Worm (Caenorhabditis elegans) whole organism, L1 larva: ENCODE measurements around the gene twk-18.
A peak's percentile ranks its signal among the peaks of the same experiment; 100 is the strongest.

ENCODE experiments used
- C16A3.4 ChIP-seq: fragments of 150-350 bp; optimal IDR thresholded peaks from 2 replicates; lab custom pipeline; 2014; ENCODE audit warnings: missing biosample characterization, missing genetic modification characterization
- C34B4.2 ChIP-seq: sonication (generic microtip); optimal IDR thresholded peaks from 2 replicates; lab custom pipeline; 2017; ENCODE audit warnings: mild to moderate bottlenecking, missing genetic modification characterization, missing compliant biosample characterization
- Y116A8C.19 ChIP-seq: sonication (generic microtip); optimal IDR thresholded peaks from 2 replicates; lab custom pipeline; 2016; ENCODE audit warnings: missing compliant biosample characterization, missing genetic modification characterization, borderline replicate concordance
- aly-2 ChIP-seq: fragments of 150-350 bp; optimal IDR thresholded peaks from 2 replicates; lab custom pipeline; 2014; ENCODE audit warnings: missing biosample characterization, missing genetic modification characterization
- ama-1 ChIP-seq: fragments of 150-350 bp; optimal IDR thresholded peaks from 2 replicates; lab custom pipeline; 2014
- ceh-63 ChIP-seq: fragments of 200-800 bp; sonication (Bioruptor generic); optimal IDR thresholded peaks from 2 replicates; lab custom pipeline; 2018; ENCODE audit warnings: mild to moderate bottlenecking, missing genetic modification characterization, missing compliant biosample characterization
- ceh-8 ChIP-seq: fragments of 200-800 bp; sonication (Bioruptor generic); optimal IDR thresholded peaks from 2 replicates; lab custom pipeline; 2018; ENCODE audit warnings: mild to moderate bottlenecking, missing genetic modification characterization, moderate library complexity, missing compliant biosample characterization
- ceh-82 ChIP-seq, 3 experiments: fragments of 150-350 bp in 1 of 3; sonication (generic microtip) in 2 of 3; optimal IDR thresholded peaks; 2 replicates each; lab custom pipeline; 2014 to 2017; ENCODE audit warnings: missing biosample characterization in 3 of 3, missing genetic modification characterization in 3 of 3
- ceh-90 ChIP-seq: sonication (generic microtip); optimal IDR thresholded peaks from 2 replicates; lab custom pipeline; 2016; ENCODE audit warnings: missing genetic modification characterization, missing compliant biosample characterization
- ces-1 ChIP-seq: fragments of 150-350 bp; optimal IDR thresholded peaks from 2 replicates; lab custom pipeline; 2014; ENCODE audit warnings: missing biosample characterization, missing genetic modification reagents, missing genetic modification characterization
- dpl-1 ChIP-seq, 3 experiments: fragments of 150-350 bp in 2 of 3; sonication (generic microtip) in 1 of 3; optimal IDR thresholded peaks; 2 replicates each; lab custom pipeline; 2014 to 2017; ENCODE audit warnings: missing biosample characterization in 3 of 3, missing genetic modification characterization in 3 of 3, missing genetic modification reagents in 3 of 3
- efl-1 ChIP-seq, 4 experiments: fragments of 150-350 bp; optimal IDR thresholded peaks in 3 of 4; peaks in 1 of 4; 1 replicate in 1 of 4; 2 replicates in 3 of 4; lab custom pipeline; 2014; ENCODE audit warnings: missing biosample characterization in 2 of 4, missing genetic modification characterization in 2 of 4, missing genetic modification reagents in 2 of 4
- elt-2 ChIP-seq: sonication (generic microtip); optimal IDR thresholded peaks from 2 replicates; lab custom pipeline; 2016; ENCODE audit warnings: missing genetic modification characterization, mild to moderate bottlenecking, inconsistent platforms, missing compliant biosample characterization, missing genetic modification reagents
- ets-5 ChIP-seq: fragments of 200-800 bp; sonication (Bioruptor generic); IDR thresholded peaks from 2 replicates; pipeline ENCODE4 v1.3.6; 2022; ENCODE audit warnings: missing genetic modification characterization, missing compliant biosample characterization
- fkh-10 ChIP-seq: sonication (generic microtip); optimal IDR thresholded peaks from 2 replicates; lab custom pipeline; 2017; ENCODE audit warnings: missing biosample characterization, missing genetic modification reagents, missing genetic modification characterization
- fkh-4 ChIP-seq: sonication (generic microtip); optimal IDR thresholded peaks from 2 replicates; lab custom pipeline; 2016; ENCODE audit warnings: missing compliant biosample characterization, missing genetic modification characterization, borderline replicate concordance
- fkh-8 ChIP-seq: sonication (generic microtip); optimal IDR thresholded peaks from 2 replicates; lab custom pipeline; 2016; ENCODE audit warnings: mild to moderate bottlenecking, missing genetic modification characterization, missing compliant biosample characterization
- fos-1 ChIP-seq: fragments of 150-350 bp; optimal IDR thresholded peaks from 2 replicates; lab custom pipeline; 2014; ENCODE audit warnings: missing biosample characterization, missing genetic modification characterization
- grh-1 ChIP-seq: fragments of 200-800 bp; sonication (Bioruptor generic); IDR thresholded peaks from 2 replicates; pipeline ENCODE4 v1.3.6; 2022; ENCODE audit warnings: missing genetic modification reagents, missing genetic modification characterization, missing compliant biosample characterization
- hlh-4 ChIP-seq: sonication (generic microtip); optimal IDR thresholded peaks from 2 replicates; lab custom pipeline; 2016; ENCODE audit warnings: mild to moderate bottlenecking, missing genetic modification characterization, missing compliant biosample characterization
- hpl-2 ChIP-seq: fragments of 150-350 bp; optimal IDR thresholded peaks from 2 replicates; lab custom pipeline; 2014; ENCODE audit warnings: missing biosample characterization, missing genetic modification reagents, missing genetic modification characterization
- irx-1 ChIP-seq: sonication (generic microtip); optimal IDR thresholded peaks from 2 replicates; lab custom pipeline; 2016; ENCODE audit warnings: missing genetic modification characterization, missing compliant biosample characterization
- lin-13 ChIP-seq: fragments of 150-350 bp; optimal IDR thresholded peaks from 2 replicates; lab custom pipeline; 2014; ENCODE audit warnings: missing biosample characterization, missing genetic modification reagents, missing genetic modification characterization
- lin-14 ChIP-seq: fragments of 200-800 bp; sonication (Bioruptor generic); optimal IDR thresholded peaks from 2 replicates; lab custom pipeline; 2018; ENCODE audit warnings: mild to moderate bottlenecking, missing genetic modification characterization, moderate library complexity, missing compliant biosample characterization
- lin-15B ChIP-seq: fragments of 150-350 bp; sonication (generic microtip); optimal IDR thresholded peaks from 3 replicates; lab custom pipeline; 2014; ENCODE audit warnings: missing biosample characterization, missing genetic modification characterization
- lir-3 ChIP-seq: sonication (generic microtip); optimal IDR thresholded peaks from 2 replicates; lab custom pipeline; 2016; ENCODE audit warnings: mild to moderate bottlenecking, missing genetic modification characterization, moderate library complexity, missing compliant biosample characterization; ENCODE audit not compliant: poor library complexity
- mdl-1 ChIP-seq, 2 experiments: fragments of 150-350 bp; optimal IDR thresholded peaks; 2 replicates each; lab custom pipeline; 2014 to 2017; ENCODE audit warnings: missing biosample characterization in 2 of 2, missing genetic modification characterization in 2 of 2, inconsistent platforms in 1 of 2
- mef-2 ChIP-seq: fragments of 150-350 bp; optimal IDR thresholded peaks from 2 replicates; lab custom pipeline; 2014; ENCODE audit warnings: missing biosample characterization, missing genetic modification characterization
- nhr-19 ChIP-seq: fragments of 200-800 bp; sonication (Bioruptor generic); conservative IDR thresholded peaks from 2 replicates; pipeline ENCODE4 v1.3.6; 2022; ENCODE audit warnings: missing genetic modification characterization, missing compliant biosample characterization
- nhr-20 ChIP-seq: sonication (generic microtip); optimal IDR thresholded peaks from 2 replicates; lab custom pipeline; 2016; ENCODE audit warnings: mild to moderate bottlenecking, missing genetic modification characterization, missing compliant biosample characterization
- nhr-71 ChIP-seq: sonication (generic microtip); optimal IDR thresholded peaks from 2 replicates; lab custom pipeline; 2016; ENCODE audit warnings: mild to moderate bottlenecking, missing genetic modification characterization, moderate library complexity, missing compliant biosample characterization
- nhr-76 ChIP-seq: sonication (generic microtip); optimal IDR thresholded peaks from 2 replicates; lab custom pipeline; 2017; ENCODE audit warnings: missing biosample characterization, missing genetic modification characterization
- nhr-84 ChIP-seq: sonication (generic microtip); optimal IDR thresholded peaks from 2 replicates; lab custom pipeline; 2017; ENCODE audit warnings: missing biosample characterization, missing genetic modification characterization
- nhr-85 ChIP-seq: sonication (generic microtip); peaks from one replicate; lab custom pipeline; 2016; ENCODE audit warnings: missing genetic modification characterization, inconsistent platforms, missing compliant biosample characterization
- nhr-90 ChIP-seq: sonication (generic microtip); optimal IDR thresholded peaks from 2 replicates; lab custom pipeline; 2016; ENCODE audit warnings: mild to moderate bottlenecking, missing genetic modification characterization, missing compliant biosample characterization; ENCODE audit not compliant: poor library complexity
- pax-3 ChIP-seq: fragments of 200-800 bp; sonication (Bioruptor generic); optimal IDR thresholded peaks from 2 replicates; lab custom pipeline; 2018; ENCODE audit warnings: mild to moderate bottlenecking, missing genetic modification characterization, moderate library complexity, missing compliant biosample characterization
- pqm-1 ChIP-seq: sonication (generic microtip); optimal IDR thresholded peaks from 3 replicates; lab custom pipeline; 2017; ENCODE audit warnings: missing biosample characterization, missing genetic modification characterization
- rnt-1 ChIP-seq: sonication (generic microtip); optimal IDR thresholded peaks from 2 replicates; lab custom pipeline; 2016; ENCODE audit warnings: mild to moderate bottlenecking, missing genetic modification characterization, moderate library complexity, missing compliant biosample characterization
- skn-1 ChIP-seq: fragments of 150-350 bp; optimal IDR thresholded peaks from 2 replicates; lab custom pipeline; 2014; ENCODE audit warnings: missing biosample characterization, missing genetic modification characterization
- snu-23 ChIP-seq: sonication (generic microtip); optimal IDR thresholded peaks from 2 replicates; lab custom pipeline; 2016; ENCODE audit warnings: missing genetic modification characterization, missing compliant biosample characterization
- swsn-7 ChIP-seq: sonication (generic microtip); optimal IDR thresholded peaks from 2 replicates; lab custom pipeline; 2016; ENCODE audit warnings: missing genetic modification characterization, missing compliant biosample characterization
- tlp-1 ChIP-seq: fragments of 150-350 bp; optimal IDR thresholded peaks from 2 replicates; lab custom pipeline; 2014; ENCODE audit warnings: missing biosample characterization, missing genetic modification characterization
- unc-30 ChIP-seq: sonication (generic microtip); optimal IDR thresholded peaks from 2 replicates; lab custom pipeline; 2017; ENCODE audit warnings: missing biosample characterization, missing genetic modification characterization
- unc-86 ChIP-seq: sonication (generic microtip); optimal IDR thresholded peaks from 2 replicates; lab custom pipeline; 2016; ENCODE audit warnings: missing genetic modification characterization, missing compliant biosample characterization
- unc-98 ChIP-seq: fragments of 200-800 bp; sonication (Bioruptor generic); IDR thresholded peaks from 2 replicates; pipeline ENCODE4 v1.3.6; 2022; ENCODE audit warnings: missing genetic modification characterization, missing compliant biosample characterization
- zag-1 ChIP-seq: fragments of 150-350 bp; optimal IDR thresholded peaks from 2 replicates; lab custom pipeline; 2014; ENCODE audit warnings: missing biosample characterization, missing genetic modification characterization
- zip-4 ChIP-seq: fragments of 200-800 bp; sonication (Bioruptor generic); optimal IDR thresholded peaks from 2 replicates; lab custom pipeline; 2018; ENCODE audit warnings: mild to moderate bottlenecking, missing genetic modification characterization, moderate library complexity, missing compliant biosample characterization
- ztf-11 ChIP-seq, 2 experiments: sonication (generic microtip); optimal IDR thresholded peaks; 2 replicates each; lab custom pipeline; 2016 to 2017; ENCODE audit warnings: missing genetic modification characterization in 2 of 2, missing biosample characterization in 1 of 2, missing compliant biosample characterization in 1 of 2

twk-18 gene

ce11 chrX:9023816-9024215 lies 35.9 kb downstream of the twk-18 start:
- no peak for TF ChIP-seq fkh-10
- no peak for TF ChIP-seq Y116A8C.19 (tag; lab: Kevin White, UChicago)
- no peak for TF ChIP-seq pax-3
- TF ChIP-seq fkh-4: no peak
- no peak for TF ChIP-seq C34B4.2
- TF ChIP-seq C16A3.4 (tag; lab: Kevin White, UChicago): no peak

- TF ChIP-seq aly-2 (no peak), C16A3.4 (tag; lab: Kevin White, UChicago) (peak; percentile 6), dpl-1 (GFP tag; optimal IDR thresholded peaks at IDR 0.05; lab: Kevin White, UChicago) (no peak), mef-2 (tag; lab: Kevin White, UChicago) (no peak), rnt-1 (tag; lab: Kevin White, UChicago) (peak; percentile 17), nhr-20 (tag; lab: Kevin White, UChicago) (peak; percentile 29), ceh-82 (tag; optimal IDR thresholded peaks at IDR 0.05; lab: Kevin White, UChicago) (peak in 1 of 3 experiments; percentile 5), nhr-90 (tag; lab: Kevin White, UChicago) (peak; percentile 45), pqm-1 (tag; lab: Kevin White, UChicago) (no peak), ceh-90 (tag; lab: Kevin White, UChicago) (no peak), nhr-85 (tag; lab: Kevin White, UChicago) (no peak), fkh-4 (no peak), nhr-71 (tag; lab: Kevin White, UChicago) (peak; percentile 26), zip-4 (no peak), nhr-19 (0 out of 2 replicates have a peak, but pooled peaks have one; percentile 11), ces-1 (GFP tag; lab: Kevin White, UChicago) (no peak), tlp-1 (tag; lab: Kevin White, UChicago) (no peak), mdl-1 (tag; optimal IDR thresholded peaks at IDR 0.05; lab: Kevin White, UChicago) (no peak), snu-23 (GFP tag; lab: Kevin White, UChicago) (peak; percentile 24), hpl-2 (GFP tag; lab: Kevin White, UChicago) (no peak), lin-13 (peak; percentile 6), ceh-8 (no peak), fkh-8 (tag; lab: Kevin White, UChicago) (no peak), lin-15B (tag; lab: Kevin White, UChicago) (no peak)
Measured at ce11 chrX:9024270-9024669, 36.3 kb downstream of the twk-18 start.

ce11 chrX:9025484-9025883 lies 37.6 kb downstream of the twk-18 start:
- TF ChIP-seq irx-1 (tag; lab: Kevin White, UChicago): no peak
- no peak for TF ChIP-seq unc-86 (tag; lab: Kevin White, UChicago)
- no peak for TF ChIP-seq efl-1 (optimal IDR thresholded peaks at IDR 0.05; lab: Kevin White, UChicago)
- TF ChIP-seq efl-1 (GFP tag; optimal IDR thresholded peaks at IDR 0.05 in 1 of 2; lab: Kevin White, UChicago): no peak
- TF ChIP-seq mdl-1 (tag; optimal IDR thresholded peaks at IDR 0.05; lab: Kevin White, UChicago): no peak
- no peak for TF ChIP-seq elt-2 (tag; lab: Kevin White, UChicago)
- TF ChIP-seq hlh-4: no peak
- TF ChIP-seq grh-1 (GFP tag; lab: Robert Waterston, UW): no peak
- no peak for TF ChIP-seq ceh-8
- TF ChIP-seq swsn-7 (tag; lab: Kevin White, UChicago): no peak

- TF ChIP-seq ama-1 (lab: Kevin White, UChicago) (no peak), lin-14 (GFP tag; lab: Kevin White, UChicago) (no peak), ets-5 (GFP tag; lab: Robert Waterston, UW) (no peak), lir-3 (no peak), unc-98 (GFP tag; lab: Robert Waterston, UW) (no peak), nhr-84 (no peak), nhr-76 (tag; lab: Kevin White, UChicago) (no peak), fos-1 (tag; lab: Kevin White, UChicago) (no peak), zag-1 (tag; lab: Kevin White, UChicago) (no peak), ceh-63 (GFP tag; lab: Kevin White, UChicago) (no peak), skn-1 (tag; lab: Kevin White, UChicago) (no peak), ceh-90 (tag; lab: Kevin White, UChicago) (no peak), ztf-11 (tag; optimal IDR thresholded peaks at IDR 0.05; lab: Kevin White, UChicago) (no peak), unc-30 (tag; lab: Kevin White, UChicago) (no peak), elt-2 (tag; lab: Kevin White, UChicago) (no peak)
Measured at ce11 chrX:9027304-9027703, 39.4 kb downstream of the twk-18 start, which contains the start of gene T25B6.3. T25B6.3 (plus strand) TSS chrX:9027604.
